Fruit fly (Drosophila melanogaster) whole organism, pupa: ENCODE data around the gene per.
A peak's percentile ranks its signal among the peaks of the same experiment; 100 is the strongest.

Source experiments
- CG10348 ChIP-seq: fragments of 200-800 bp; sonication (Bioruptor generic); IDR thresholded peaks from 2 replicates; pipeline ENCODE4 v1.3.6; 2022; ENCODE audit warnings: missing biosample characterization, missing genetic modification characterization
- CG12605 ChIP-seq: fragments of 200-800 bp; sonication (Bioruptor generic); IDR thresholded peaks from 2 replicates; pipeline ENCODE4 v1.3.6; 2022; ENCODE audit warnings: missing biosample characterization, missing genetic modification characterization
- CG13204 ChIP-seq: fragments of 200-800 bp; sonication (Bioruptor generic); optimal IDR thresholded peaks from 2 replicates; lab custom pipeline; 2018; ENCODE audit warnings: missing biosample characterization, mild to moderate bottlenecking, missing genetic modification characterization, moderate library complexity
- CG14655 ChIP-seq: fragments of 200-800 bp; sonication (Bioruptor generic); optimal IDR thresholded peaks from 3 replicates; lab custom pipeline; 2017; ENCODE audit warnings: mild to moderate bottlenecking, missing biosample characterization, missing genetic modification reagents, missing genetic modification characterization
- CG15710 ChIP-seq: fragments of 200-800 bp; sonication (Bioruptor generic); optimal IDR thresholded peaks from 2 replicates; lab custom pipeline; 2018; ENCODE audit warnings: missing biosample characterization, mild to moderate bottlenecking, missing genetic modification characterization, moderate library complexity
- CG17806 ChIP-seq: fragments of 200-800 bp; sonication (Bioruptor generic); optimal IDR thresholded peaks from 2 replicates; lab custom pipeline; 2018; ENCODE audit warnings: missing biosample characterization, mild to moderate bottlenecking, missing genetic modification characterization, moderate library complexity
- CG32121 ChIP-seq: fragments of 200-800 bp; sonication (Bioruptor generic); IDR thresholded peaks from 2 replicates; pipeline ENCODE4 v1.3.6; 2022; ENCODE audit warnings: missing biosample characterization, missing genetic modification characterization
- CG34367 ChIP-seq: fragments of 200-800 bp; sonication (Bioruptor generic); optimal IDR thresholded peaks from 2 replicates; lab custom pipeline; 2018; ENCODE audit warnings: missing biosample characterization, mild to moderate bottlenecking, missing genetic modification characterization
- CG4496 ChIP-seq: fragments of 200-800 bp; sonication (Bioruptor generic); IDR thresholded peaks from 3 replicates; pipeline ENCODE4 v1.3.6; 2022; ENCODE audit warnings: missing biosample characterization, missing genetic modification characterization
- CG8159 ChIP-seq: fragments of 200-800 bp; sonication (Bioruptor generic); optimal IDR thresholded peaks from 3 replicates; lab custom pipeline; 2018; ENCODE audit warnings: missing biosample characterization, mild to moderate bottlenecking, missing genetic modification characterization, moderate library complexity
- CG8301 ChIP-seq: fragments of 200-800 bp; sonication (Bioruptor generic); optimal IDR thresholded peaks from 2 replicates; lab custom pipeline; 2018; ENCODE audit warnings: missing biosample characterization, mild to moderate bottlenecking, missing genetic modification characterization
- CG9948 ChIP-seq: fragments of 200-800 bp; sonication (Bioruptor generic); optimal IDR thresholded peaks from 2 replicates; lab custom pipeline; 2018; ENCODE audit warnings: missing biosample characterization, mild to moderate bottlenecking, missing genetic modification characterization, moderate library complexity
- D1 ChIP-seq: fragments of 200-800 bp; sonication (Bioruptor generic); optimal IDR thresholded peaks from 2 replicates; lab custom pipeline; 2018; ENCODE audit warnings: missing biosample characterization, mild to moderate bottlenecking, missing genetic modification characterization, moderate library complexity
- EcR ChIP-seq: fragments of 200-800 bp; sonication (Bioruptor generic); optimal IDR thresholded peaks from 3 replicates; lab custom pipeline; 2019; ENCODE audit warnings: missing biosample characterization, missing genetic modification characterization, mild to moderate bottlenecking, moderate library complexity, missing genetic modification reagents
- Ets98B ChIP-seq: fragments of 200-800 bp; sonication (Bioruptor generic); IDR thresholded peaks from 2 replicates; pipeline ENCODE4 v1.3.6; 2022; ENCODE audit warnings: missing biosample characterization, missing genetic modification characterization
- Pif1A ChIP-seq: fragments of 200-800 bp; sonication (Bioruptor generic); optimal IDR thresholded peaks from 3 replicates; lab custom pipeline; 2016; ENCODE audit warnings: missing biosample characterization, missing genetic modification characterization
- Pif1B ChIP-seq: fragments of 200-800 bp; sonication (Bioruptor generic); optimal IDR thresholded peaks from 3 replicates; lab custom pipeline; 2016; ENCODE audit warnings: missing biosample characterization, missing genetic modification characterization
- Snoo ChIP-seq: fragments of 200-800 bp; sonication (Bioruptor generic); optimal IDR thresholded peaks from 3 replicates; lab custom pipeline; 2017; ENCODE audit warnings: missing biosample characterization, mild to moderate bottlenecking, missing genetic modification characterization, inconsistent platforms
- fd96Ca ChIP-seq: fragments of 200-800 bp; sonication (Bioruptor generic); IDR thresholded peaks from 3 replicates; pipeline ENCODE4 v1.3.6; 2022; ENCODE audit warnings: missing biosample characterization, missing genetic modification characterization
- gl ChIP-seq: fragments of 200-800 bp; sonication (Bioruptor generic); optimal IDR thresholded peaks from 2 replicates; lab custom pipeline; 2018; ENCODE audit warnings: missing biosample characterization, mild to moderate bottlenecking, missing genetic modification characterization
- rn ChIP-seq: fragments of 200-800 bp; sonication (Bioruptor generic); IDR thresholded peaks from 2 replicates; pipeline ENCODE4 v1.3.6; 2022; ENCODE audit warnings: missing biosample characterization, missing genetic modification characterization

Gene per

DNA sequence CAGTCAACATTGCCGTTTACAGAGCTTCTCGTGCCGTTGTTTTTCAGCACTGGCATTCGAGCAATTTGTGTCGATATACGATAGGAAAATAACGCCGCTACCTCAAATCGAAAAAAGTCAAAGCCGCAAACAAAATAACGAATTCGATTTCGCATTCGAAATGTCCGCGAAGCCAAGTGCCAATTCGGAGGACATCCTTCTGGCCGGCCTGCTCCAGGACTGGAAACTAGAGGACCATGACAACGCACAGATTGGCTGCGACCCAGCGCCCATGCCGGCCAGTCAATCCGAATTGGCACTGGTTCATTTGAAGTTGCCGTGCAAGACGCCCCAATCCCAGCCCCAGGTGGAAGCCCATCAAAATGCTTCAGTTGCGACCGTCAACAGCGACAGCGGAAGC is 29.4 kb downstream of the per start:
- TF ChIP-seq Pif1A (GFP tag; lab: Kevin White, UChicago) (no peak), fd96Ca (peak; percentile 54; the same call in 1 of the 3 replicates), CG4496 (GFP tag; lab: Robert Waterston, UW) (0 out of 3 replicates have a peak, but pooled peaks have one; percentile 17), CG34367 (tag; lab: Kevin White, UChicago) (no peak), CG14655 (no peak), CG15710 (tag; lab: Kevin White, UChicago) (no peak), CG9948 (tag; lab: Kevin White, UChicago) (no peak), CG8301 (tag; lab: Kevin White, UChicago) (no peak), D1 (tag; lab: Kevin White, UChicago) (no peak), CG12605 (GFP tag; lab: Robert Waterston, UW) (no peak), CG17806 (no peak), CG10348 (GFP tag; lab: Robert Waterston, UW) (no peak), CG32121 (GFP tag; lab: Robert Waterston, UW) (no peak), EcR (GFP tag; lab: Kevin White, UChicago) (no peak), Snoo (tag; lab: Kevin White, UChicago) (no peak), Pif1B (GFP tag; lab: Kevin White, UChicago) (no peak), CG13204 (no peak), Ets98B (GFP tag; lab: Robert Waterston, UW) (0 out of 2 replicates have a peak, but pooled peaks have one; percentile 8), rn (no peak), CG8159 (tag; lab: Kevin White, UChicago) (no peak), gl (tag; lab: Kevin White, UChicago) (no peak)

- no peak for TF ChIP-seq CG9948 (tag; lab: Kevin White, UChicago)
- no peak for TF ChIP-seq CG8301 (tag; lab: Kevin White, UChicago)
- no peak for TF ChIP-seq gl (tag; lab: Kevin White, UChicago)
- no peak for TF ChIP-seq CG14655
- no peak for TF ChIP-seq CG13204
- no peak for TF ChIP-seq CG34367 (tag; lab: Kevin White, UChicago)
- TF ChIP-seq CG8159 (tag; lab: Kevin White, UChicago) = no peak
- TF ChIP-seq CG32121 (GFP tag; lab: Robert Waterston, UW) = no peak
- TF ChIP-seq D1 (tag; lab: Kevin White, UChicago) = no peak
- TF ChIP-seq rn = no peak
- no peak for TF ChIP-seq Ets98B (GFP tag; lab: Robert Waterston, UW)
- no peak for TF ChIP-seq Pif1B (GFP tag; lab: Kevin White, UChicago)
Measured at dm6 chrX:2720122-2720521, 34.7 kb downstream of the per start, which contains the start of gene CG2701. Gene CG2701 (minus strand): TSS chrX:2720327.

dm6 chrX:2726420-2726819 is 41.0 kb downstream of the per start, which contains the start of gene vilya:
Gene vilya (plus strand): TSS chrX:2726678.
- TF ChIP-seq Ets98B (GFP tag; lab: Robert Waterston, UW) (no peak), CG9948 (tag; lab: Kevin White, UChicago) (no peak), CG12605 (GFP tag; lab: Robert Waterston, UW) (no peak), CG32121 (GFP tag; lab: Robert Waterston, UW) (no peak), Snoo (tag; lab: Kevin White, UChicago) (no peak), D1 (tag; lab: Kevin White, UChicago) (no peak), EcR (GFP tag; lab: Kevin White, UChicago) (no peak), Pif1A (GFP tag; lab: Kevin White, UChicago) (no peak)
- TF ChIP-seq, all 21 proteins: peak for 0

DNA sequence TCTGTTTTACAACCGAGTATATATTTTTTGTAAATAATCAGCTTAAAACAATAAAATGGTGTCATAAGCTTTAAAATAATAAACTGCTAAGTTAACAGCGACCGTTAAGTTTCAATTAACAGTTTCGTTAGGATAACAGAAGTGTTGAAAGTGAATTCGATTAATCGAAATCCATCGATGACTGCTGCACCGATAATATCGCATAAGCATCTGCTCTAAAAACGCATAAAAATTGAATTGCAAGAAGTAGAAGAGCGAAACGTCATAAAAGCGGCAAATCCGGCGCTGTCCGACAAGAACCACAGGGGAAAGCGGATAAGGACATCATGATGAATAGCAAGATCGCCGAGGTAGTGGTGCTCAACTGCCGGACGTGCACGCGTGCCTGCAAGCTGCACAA is 42.1 kb downstream of the per start, which contains the start of gene dwg:
TSS of gene dwg (plus strand) at position 193 of the 400 bp plus-strand sequence.
- TF ChIP-seq CG14655 = no peak
- TF ChIP-seq CG9948 (tag; lab: Kevin White, UChicago) = no peak

dm6 chrX:2732127-2732526 is 46.7 kb downstream of the per start, which contains the start of the genes ttm50 and CG2712:
Gene ttm50 (minus strand): TSS chrX:2732190.
Gene CG2712 (plus strand): TSS chrX:2732469.
- no peak for TF ChIP-seq Ets98B (GFP tag; lab: Robert Waterston, UW)
- TF ChIP-seq rn = no peak
- TF ChIP-seq CG15710 (tag; lab: Kevin White, UChicago) = peak; percentile 59
- TF ChIP-seq CG13204 = no peak
- TF ChIP-seq CG14655 = no peak
- TF ChIP-seq EcR (GFP tag; lab: Kevin White, UChicago) = no peak
- peak; percentile 61; the same call in 2 of the 3 replicates for TF ChIP-seq CG4496 (GFP tag; lab: Robert Waterston, UW)
- no peak for TF ChIP-seq gl (tag; lab: Kevin White, UChicago)
- TF ChIP-seq fd96Ca = peak; percentile 52; the same call in 1 of the 3 replicates
- TF ChIP-seq CG17806 = peak; percentile 19
- TF ChIP-seq D1 (tag; lab: Kevin White, UChicago) = no peak
- no peak for TF ChIP-seq CG8301 (tag; lab: Kevin White, UChicago)
- TF ChIP-seq CG9948 (tag; lab: Kevin White, UChicago) = peak; percentile 16
- TF ChIP-seq CG34367 (tag; lab: Kevin White, UChicago) = peak; percentile 40
- no peak; the same call in 1 of the 2 replicates for TF ChIP-seq CG32121 (GFP tag; lab: Robert Waterston, UW)
- no peak for TF ChIP-seq Snoo (tag; lab: Kevin White, UChicago)
- TF ChIP-seq CG10348 (GFP tag; lab: Robert Waterston, UW) = no peak
- no peak for TF ChIP-seq Pif1B (GFP tag; lab: Kevin White, UChicago)
- no peak for TF ChIP-seq CG12605 (GFP tag; lab: Robert Waterston, UW)
- TF ChIP-seq CG8159 (tag; lab: Kevin White, UChicago) = peak; percentile 61
- no peak for TF ChIP-seq Pif1A (GFP tag; lab: Kevin White, UChicago)

DNA sequence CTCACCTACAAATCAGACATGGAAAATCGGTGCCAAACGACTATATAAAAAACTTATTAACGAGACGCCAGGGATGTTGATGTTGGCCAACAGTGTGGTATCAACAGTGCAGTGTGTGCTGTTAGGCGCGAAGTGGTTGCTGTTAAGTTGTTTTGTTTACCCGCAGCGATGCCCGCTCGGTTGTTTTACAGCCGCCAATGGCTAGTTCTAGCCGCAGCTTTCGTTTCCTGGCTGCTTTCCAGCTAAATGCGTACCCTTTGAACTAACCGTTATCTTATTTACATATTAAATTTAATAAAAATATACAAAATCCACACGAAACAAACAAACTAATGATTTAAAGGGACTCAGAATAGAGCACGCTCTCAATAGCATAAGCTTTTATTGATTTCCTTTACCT is 53.3 kb downstream of the per start, which contains the start of gene crm:
TSS of gene crm (minus strand) at position 111 of the 400 bp plus-strand sequence.
- TF ChIP-seq rn (no peak), CG4496 (GFP tag; lab: Robert Waterston, UW) (0 out of 3 replicates have a peak, but pooled peaks have one; percentile 24)
